Fruit fly (Drosophila melanogaster) whole organism: ENCODE data around the gene CG2120.

Experiments
- CG8478 ChIP-seq: fragments of >200 bp; optimal IDR thresholded peaks from 2 replicates; lab custom pipeline; 2018; ENCODE audit warnings: inconsistent platforms
- EcR ChIP-seq, 2 experiments: fragments of >200 bp; optimal IDR thresholded peaks; 2 replicates each; lab custom pipeline; 2017; ENCODE audit warnings: missing biosample characterization in 2 of 2, missing genetic modification characterization in 2 of 2, missing genetic modification reagents in 2 of 2
- psq ChIP-seq: fragments of >200 bp; optimal IDR thresholded peaks from 2 replicates; lab custom pipeline; 2017
- usp ChIP-seq: fragments of >200 bp; optimal IDR thresholded peaks from 2 replicates; lab custom pipeline; 2017; ENCODE audit warnings: missing biosample characterization, missing genetic modification characterization, mixed read lengths

DNA sequence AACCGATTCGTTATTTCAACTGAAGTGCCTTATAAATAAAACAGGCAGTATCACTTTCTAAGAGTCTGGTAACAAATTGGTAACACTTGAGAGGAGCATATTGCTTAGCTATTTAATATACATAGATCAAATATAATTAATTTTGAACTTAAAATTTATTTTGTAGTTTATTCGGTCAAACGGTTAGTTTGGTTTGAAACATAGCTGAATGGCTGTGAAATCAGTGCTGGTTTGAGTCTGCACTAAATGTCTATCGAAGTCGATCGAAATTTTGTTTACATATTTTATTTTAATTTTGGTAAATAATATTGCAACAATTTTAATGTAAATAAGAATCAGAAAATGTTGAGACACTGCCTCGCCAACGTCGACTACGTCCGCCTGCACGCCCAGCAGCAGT is 12.9 kb downstream of the CG2120 start, which contains the start of gene CG10959:
- no peak for TF ChIP-seq psq (lab: Kevin White, UChicago)
- TF ChIP-seq CG8478 (lab: Kevin White, UChicago), result no peak
- no peak for TF ChIP-seq usp (GFP tag; lab: Kevin White, UChicago)
- TF ChIP-seq EcR (GFP tag; optimal IDR thresholded peaks at IDR 0.05; lab: Kevin White, UChicago), result no peak
